Worm (Caenorhabditis elegans): ENCODE results near the gene str-139.

DNA sequence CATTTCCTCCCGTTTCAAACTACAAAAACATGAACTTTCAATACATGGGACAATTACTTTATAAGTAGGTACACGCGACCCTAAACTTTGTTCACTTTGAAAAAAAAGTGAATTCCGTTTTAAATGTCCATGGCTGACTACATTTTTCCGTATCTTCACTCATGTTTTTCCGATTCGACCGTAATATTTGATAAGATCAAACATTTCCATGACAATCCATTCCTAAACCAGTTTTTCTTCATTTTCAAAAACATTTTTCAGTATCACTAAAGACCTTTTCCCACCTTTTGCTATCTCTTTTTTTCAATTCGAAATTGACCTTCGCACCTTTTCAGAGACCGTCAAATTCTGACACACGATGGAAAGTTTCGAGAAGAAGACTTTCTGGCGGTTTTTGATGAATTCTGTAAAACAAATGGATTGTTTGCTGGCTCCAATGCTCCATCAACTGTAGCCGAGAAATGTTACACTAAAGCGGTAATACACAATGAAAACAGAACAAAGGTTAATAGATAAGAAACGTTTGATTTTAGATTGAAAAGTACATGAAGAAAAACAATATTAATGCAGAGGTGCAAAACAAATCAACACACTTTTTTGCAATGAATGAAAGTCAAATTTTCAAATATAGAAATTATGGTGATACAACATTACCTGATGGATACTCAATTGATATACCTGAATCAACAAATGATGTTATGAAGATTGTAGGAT is 34.4 kb downstream of the str-139 start:
- no peak for TF ChIP-seq sptf-1 (tag; optimal IDR thresholded peaks at IDR 0.05)
- TF ChIP-seq mab-5 (tag; optimal IDR thresholded peaks at IDR 0.05) = no peak
- no peak for TF ChIP-seq nhr-28 (tag; optimal IDR thresholded peaks at IDR 0.05)
- no peak for TF ChIP-seq bed-3 (GFP tag; optimal IDR thresholded peaks at IDR 0.05)
- TF ChIP-seq unc-39 (tag; optimal IDR thresholded peaks at IDR 0.05) = no peak
- TF ChIP-seq unc-62 (GFP tag; optimal IDR thresholded peaks at IDR 0.05) = no peak
